Worm (Caenorhabditis elegans): Measurements from ENCODE around the gene srh-304.

DNA sequence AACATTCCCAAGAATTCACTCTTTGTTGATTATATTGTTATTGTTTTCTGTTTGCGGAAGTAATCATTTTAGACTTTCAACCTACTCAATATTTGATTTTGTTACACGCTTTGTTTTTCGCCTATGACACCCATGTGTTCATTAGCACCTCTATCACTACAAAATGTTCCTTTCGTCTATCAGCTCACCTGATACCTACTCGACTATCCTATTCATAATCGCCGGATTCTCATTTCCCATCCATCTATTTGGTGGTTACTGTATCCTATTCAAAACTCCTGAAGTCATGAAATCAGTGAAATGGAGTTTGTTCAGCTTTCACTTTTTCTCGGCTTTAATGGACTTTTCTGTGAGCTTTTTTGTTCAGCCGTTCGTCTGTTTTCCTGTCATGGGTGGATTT lies 23.1 kb upstream of the srh-304 start, which contains the start of gene srh-291:
- TF ChIP-seq tra-4 (tag; optimal IDR thresholded peaks at IDR 0.05) = no peak
- no peak for TF ChIP-seq hmg-4 (GFP tag; optimal IDR thresholded peaks at IDR 0.05)
- no peak for TF ChIP-seq F13C5.2 (tag; optimal IDR thresholded peaks at IDR 0.05)
- no peak for TF ChIP-seq ets-7 (tag; optimal IDR thresholded peaks at IDR 0.05)
- no peak for TF ChIP-seq tbx-37 (GFP tag; conservative IDR thresholded peaks at IDR 0.05)
